Worm (Caenorhabditis elegans) whole organism, L4 larva: ENCODE results near the gene C28D4.18.

Source experiments
- F10B5.3 ChIP-seq: sonication (generic microtip); optimal IDR thresholded peaks from 2 replicates; lab custom pipeline; 2016; ENCODE audit warnings: mild to moderate bottlenecking, missing genetic modification characterization, missing compliant biosample characterization
- F26F4.8 ChIP-seq: fragments of 200-800 bp; sonication (Bioruptor generic); conservative IDR thresholded peaks from 2 replicates; pipeline ENCODE4 v1.3.6; 2022; ENCODE audit warnings: missing genetic modification characterization, missing compliant biosample characterization
- F37D6.2 ChIP-seq: sonication (generic microtip); optimal IDR thresholded peaks from 2 replicates; lab custom pipeline; 2016; ENCODE audit warnings: mild to moderate bottlenecking, missing genetic modification characterization, missing compliant biosample characterization
- F49E8.2 ChIP-seq: sonication (generic microtip); optimal IDR thresholded peaks from 2 replicates; lab custom pipeline; 2016; ENCODE audit warnings: missing compliant biosample characterization, mild to moderate bottlenecking, missing genetic modification characterization, borderline replicate concordance
- R02D3.7 ChIP-seq: fragments of 150-350 bp; sonication (generic microtip); optimal IDR thresholded peaks from 3 replicates; lab custom pipeline; 2014; ENCODE audit warnings: missing biosample characterization, missing genetic modification characterization
- Y75B8A.6 ChIP-seq: fragments of 200-800 bp; sonication (Bioruptor generic); IDR thresholded peaks from 2 replicates; pipeline ENCODE4 v1.3.6; 2022; ENCODE audit warnings: missing genetic modification reagents, missing genetic modification characterization, missing compliant biosample characterization
- ZK546.5 ChIP-seq, 2 experiments: sonication (generic microtip); optimal IDR thresholded peaks; 2 replicates each; lab custom pipeline; 2017; ENCODE audit warnings: missing biosample characterization in 2 of 2, missing genetic modification characterization in 2 of 2
- aha-1 ChIP-seq: fragments of 150-350 bp; peaks from one replicate; lab custom pipeline; 2014; ENCODE audit warnings: missing biosample characterization, missing genetic modification characterization
- arid-1 ChIP-seq: fragments of 200-800 bp; sonication (Bioruptor generic); conservative IDR thresholded peaks from 2 replicates; pipeline ENCODE4 v1.3.6; 2022; ENCODE audit warnings: missing genetic modification reagents, missing genetic modification characterization, missing compliant biosample characterization
- ceh-28 ChIP-seq: fragments of 150-350 bp; optimal IDR thresholded peaks from 2 replicates; lab custom pipeline; 2014; ENCODE audit warnings: missing biosample characterization, missing genetic modification reagents, missing genetic modification characterization
- ceh-44 ChIP-seq: fragments of 200-800 bp; sonication (Bioruptor generic); IDR thresholded peaks from 2 replicates; pipeline ENCODE4 v1.3.6; 2022; ENCODE audit warnings: missing genetic modification reagents, missing genetic modification characterization, missing compliant biosample characterization
- ceh-82 ChIP-seq: sonication (generic microtip); optimal IDR thresholded peaks from 2 replicates; lab custom pipeline; 2017; ENCODE audit warnings: missing biosample characterization, missing genetic modification characterization
- ces-1 ChIP-seq: fragments of 150-350 bp; sonication (generic microtip); optimal IDR thresholded peaks from 4 replicates; lab custom pipeline; 2014; ENCODE audit warnings: missing biosample characterization, missing genetic modification reagents, missing genetic modification characterization
- cey-2 ChIP-seq: sonication (generic microtip); optimal IDR thresholded peaks from 3 replicates; lab custom pipeline; 2017; ENCODE audit warnings: missing genetic modification characterization, mild to moderate bottlenecking, missing compliant biosample characterization, antibody characterized with exemption, borderline replicate concordance; ENCODE audit not compliant: insufficient read depth
- ctbp-1 ChIP-seq: fragments of 200-800 bp; sonication (Bioruptor generic); IDR thresholded peaks from 2 replicates; pipeline ENCODE4 v1.3.6; 2022; ENCODE audit warnings: missing genetic modification reagents, missing genetic modification characterization, missing compliant biosample characterization
- daf-12 ChIP-seq: fragments of 150-350 bp; optimal IDR thresholded peaks from 2 replicates; lab custom pipeline; 2014; ENCODE audit warnings: missing biosample characterization, missing genetic modification reagents, missing genetic modification characterization
- daf-16 ChIP-seq, 3 experiments: sonication (generic microtip); optimal IDR thresholded peaks; 2 replicates each; lab custom pipeline; 2016 to 2017; ENCODE audit warnings: missing genetic modification characterization in 3 of 3, missing genetic modification reagents in 3 of 3, mild to moderate bottlenecking in 2 of 3, missing compliant biosample characterization in 2 of 3, missing biosample characterization in 1 of 3, moderate library complexity in 1 of 3
- dmd-6 ChIP-seq: fragments of 200-800 bp; sonication (Bioruptor generic); IDR thresholded peaks from 2 replicates; pipeline ENCODE4 v1.3.6; 2022; ENCODE audit warnings: missing genetic modification reagents, missing genetic modification characterization, missing compliant biosample characterization
- dmd-8 ChIP-seq: fragments of 200-800 bp; sonication (Bioruptor generic); IDR thresholded peaks from 2 replicates; pipeline ENCODE4 v1.3.6; 2022; ENCODE audit warnings: missing genetic modification characterization, missing compliant biosample characterization
- duxl-1 ChIP-seq: sonication (generic microtip); optimal IDR thresholded peaks from 2 replicates; lab custom pipeline; 2016; ENCODE audit warnings: mild to moderate bottlenecking, missing genetic modification characterization, moderate library complexity, missing compliant biosample characterization; ENCODE audit not compliant: poor library complexity
- dve-1 ChIP-seq: sonication (generic microtip); optimal IDR thresholded peaks from 2 replicates; lab custom pipeline; 2017; ENCODE audit warnings: antibody characterized with exemption, mild to moderate bottlenecking, missing genetic modification characterization, missing compliant biosample characterization; ENCODE audit not compliant: insufficient read depth
- gei-8 ChIP-seq: fragments of 200-800 bp; sonication (Bioruptor generic); optimal IDR thresholded peaks from 2 replicates; lab custom pipeline; 2018; ENCODE audit warnings: mild to moderate bottlenecking, missing genetic modification characterization, missing compliant biosample characterization
- hif-1 ChIP-seq, 2 experiments: sonication (generic microtip); optimal IDR thresholded peaks; 2 replicates each; lab custom pipeline; 2016 to 2017; ENCODE audit warnings: missing compliant biosample characterization in 2 of 2, missing genetic modification characterization in 2 of 2, missing genetic modification reagents in 2 of 2, missing genotype in 2 of 2, mild to moderate bottlenecking in 1 of 2
- hlh-11 ChIP-seq: fragments of 200-800 bp; sonication (Bioruptor generic); optimal IDR thresholded peaks from 2 replicates; lab custom pipeline; 2018; ENCODE audit warnings: mild to moderate bottlenecking, missing genetic modification characterization, missing compliant biosample characterization
- jun-1 ChIP-seq: fragments of 150-350 bp; optimal IDR thresholded peaks from 2 replicates; lab custom pipeline; 2014; ENCODE audit warnings: missing biosample characterization, missing genetic modification reagents, missing genetic modification characterization
- lin-1 ChIP-seq: fragments of 200-800 bp; sonication (Bioruptor generic); IDR thresholded peaks from 2 replicates; pipeline ENCODE4 v1.3.6; 2022; ENCODE audit warnings: missing genetic modification reagents, missing genetic modification characterization, missing compliant biosample characterization
- lin-29 ChIP-seq: fragments of 200-800 bp; sonication (Bioruptor generic); IDR thresholded peaks from 2 replicates; pipeline ENCODE4 v1.3.6; 2022; ENCODE audit warnings: missing genetic modification reagents, missing genetic modification characterization, missing compliant biosample characterization
- madf-5 ChIP-seq, 2 experiments: fragments of 200-800 bp; sonication (Bioruptor generic); IDR thresholded peaks; 2 replicates each; pipeline ENCODE4 v1.3.6; 2022; ENCODE audit warnings: missing compliant biosample characterization in 2 of 2, missing genetic modification characterization in 2 of 2
- mdl-1 ChIP-seq, 2 experiments: fragments of 150-350 bp in 1 of 2; sonication (generic microtip) in 1 of 2; optimal IDR thresholded peaks; 2 replicates each; lab custom pipeline; 2014 to 2017; ENCODE audit warnings: missing biosample characterization in 2 of 2, missing genetic modification characterization in 2 of 2
- mep-1 ChIP-seq: fragments of 150-350 bp; sonication (generic microtip); optimal IDR thresholded peaks from 3 replicates; lab custom pipeline; 2014; ENCODE audit warnings: missing biosample characterization, missing genetic modification characterization
- mxl-2 ChIP-seq: fragments of 200-800 bp; sonication (Bioruptor generic); conservative IDR thresholded peaks from 2 replicates; pipeline ENCODE4 v1.3.6; 2022; ENCODE audit warnings: missing genetic modification reagents, missing genetic modification characterization, missing compliant biosample characterization
- nhr-102 ChIP-seq: sonication (generic microtip); optimal IDR thresholded peaks from 2 replicates; lab custom pipeline; 2016; ENCODE audit warnings: mild to moderate bottlenecking, missing genetic modification characterization, moderate library complexity, missing compliant biosample characterization
- nhr-11 ChIP-seq: fragments of 150-350 bp; optimal IDR thresholded peaks from 2 replicates; lab custom pipeline; 2014; ENCODE audit warnings: missing biosample characterization, missing genetic modification characterization
- nhr-42 ChIP-seq: fragments of 200-800 bp; sonication (Bioruptor generic); IDR thresholded peaks from 2 replicates; pipeline ENCODE4 v1.3.6; 2022; ENCODE audit warnings: missing genetic modification characterization, missing compliant biosample characterization
- php-3 ChIP-seq: fragments of 200-800 bp; sonication (Bioruptor generic); IDR thresholded peaks from 2 replicates; pipeline ENCODE4 v1.3.6; 2022; ENCODE audit warnings: missing genetic modification reagents, missing genetic modification characterization, missing compliant biosample characterization
- pqm-1 ChIP-seq: sonication (generic microtip); optimal IDR thresholded peaks from 2 replicates; lab custom pipeline; 2017; ENCODE audit warnings: missing biosample characterization, missing genetic modification characterization
- sdz-12 ChIP-seq: fragments of 200-800 bp; sonication (Bioruptor generic); optimal IDR thresholded peaks from 2 replicates; lab custom pipeline; 2018; ENCODE audit warnings: mild to moderate bottlenecking, missing genetic modification characterization, missing compliant biosample characterization
- skn-1 ChIP-seq: fragments of 150-350 bp; optimal IDR thresholded peaks from 2 replicates; lab custom pipeline; 2014; ENCODE audit warnings: missing biosample characterization, missing genetic modification characterization
- snpc-1.2 ChIP-seq: fragments of 200-800 bp; sonication (Bioruptor generic); IDR thresholded peaks from 2 replicates; pipeline ENCODE4 v1.3.6; 2022; ENCODE audit warnings: missing genetic modification reagents, missing genetic modification characterization, missing compliant biosample characterization
- tag-97 ChIP-seq: fragments of 200-800 bp; sonication (Bioruptor generic); IDR thresholded peaks from 2 replicates; pipeline ENCODE4 v1.3.6; 2022; ENCODE audit warnings: missing genetic modification characterization, missing compliant biosample characterization
- tra-1 ChIP-seq: fragments of 200-800 bp; sonication (Bioruptor generic); IDR thresholded peaks from 2 replicates; pipeline ENCODE4 v1.3.6; 2022; ENCODE audit warnings: missing genetic modification reagents, missing genetic modification characterization, missing compliant biosample characterization
- unc-130 ChIP-seq: sonication (generic microtip); optimal IDR thresholded peaks from 2 replicates; lab custom pipeline; 2016; ENCODE audit warnings: missing genetic modification reagents, missing genetic modification characterization, missing compliant biosample characterization
- unc-39 ChIP-seq: sonication (generic microtip); optimal IDR thresholded peaks from 2 replicates; lab custom pipeline; 2017; ENCODE audit warnings: missing biosample characterization, missing genetic modification characterization
- zfp-2 ChIP-seq: sonication (generic microtip); optimal IDR thresholded peaks from 2 replicates; lab custom pipeline; 2016; ENCODE audit warnings: mild to moderate bottlenecking, missing genetic modification characterization, missing compliant biosample characterization
- zfp-3 ChIP-seq: fragments of 200-800 bp; sonication (Bioruptor generic); conservative IDR thresholded peaks from 2 replicates; pipeline ENCODE4 v1.3.6; 2022; ENCODE audit warnings: missing genetic modification reagents, missing genetic modification characterization, missing compliant biosample characterization
- zip-2 ChIP-seq: fragments of 150-350 bp; optimal IDR thresholded peaks from 2 replicates; lab custom pipeline; 2014; ENCODE audit warnings: missing biosample characterization, missing genetic modification characterization

The C28D4.18 gene

ce11 chrIV:9676535-9676934, 48.5 kb upstream of the C28D4.18 start (continued):
- peak; percentile 45 for TF ChIP-seq mep-1
- no peak for TF ChIP-seq nhr-11 (tag; lab: Kevin White, UChicago)
- no peak for TF ChIP-seq ctbp-1 (GFP tag; lab: Robert Waterston, UW)
- TF ChIP-seq ceh-44 = no peak
- no peak for TF ChIP-seq ceh-28 (tag; lab: Kevin White, UChicago)
- no peak for TF ChIP-seq aha-1 (tag; lab: Kevin White, UChicago)
- no peak for TF ChIP-seq zfp-2 (tag; lab: Kevin White, UChicago)
- TF ChIP-seq jun-1 (tag; lab: Kevin White, UChicago) = no peak
- no peak for TF ChIP-seq daf-12 (tag; lab: Kevin White, UChicago)
- TF ChIP-seq Y75B8A.6 (GFP tag; lab: Robert Waterston, UW) = no peak

- no peak for TF ChIP-seq duxl-1 (tag; lab: Kevin White, UChicago)
- peak; percentile 69 for TF ChIP-seq tra-1 (GFP tag; lab: Robert Waterston, UW)
- peak in 1 of 2 experiments; percentile 81 for TF ChIP-seq hif-1 (tag; optimal IDR thresholded peaks at IDR 0.05; lab: Kevin White, UChicago)
- TF ChIP-seq nhr-102 (tag; lab: Kevin White, UChicago) = no peak
- no peak for TF ChIP-seq unc-39 (tag; lab: Kevin White, UChicago)
- TF ChIP-seq Y75B8A.6 (GFP tag; lab: Robert Waterston, UW) = no peak
- no peak for TF ChIP-seq F10B5.3 (tag; lab: Kevin White, UChicago)
- peak in 1 of 2 experiments; percentile 46 for TF ChIP-seq daf-16 (GFP tag; optimal IDR thresholded peaks at IDR 0.05; lab: Kevin White, UChicago)
- peak; percentile 76 for TF ChIP-seq daf-16 (tag; optimal IDR thresholded peaks at IDR 0.05; lab: Kevin White, UChicago)
- TF ChIP-seq F37D6.2 (tag; lab: Kevin White, UChicago) = no peak
- TF ChIP-seq nhr-11 (tag; lab: Kevin White, UChicago) = peak; percentile 62
- no peak for TF ChIP-seq R02D3.7 (tag; lab: Kevin White, UChicago)
- no peak for TF ChIP-seq aha-1 (tag; lab: Kevin White, UChicago)
- no peak for TF ChIP-seq sdz-12
- no peak for TF ChIP-seq php-3
- TF ChIP-seq ces-1 = peak; percentile 81
- TF ChIP-seq lin-1 (GFP tag; lab: Robert Waterston, UW) = peak; percentile 39
- peak; percentile 32; the same call in 1 of the 2 replicates for TF ChIP-seq lin-29 (GFP tag; lab: Robert Waterston, UW)
- no peak for TF ChIP-seq snpc-1.2 (GFP tag; lab: Robert Waterston, UW)
- no peak for TF ChIP-seq madf-5 (GFP tag; IDR thresholded peaks at IDR 0.05; lab: Robert Waterston, UW)
- peak; percentile 94 to 99 for TF ChIP-seq mdl-1 (tag; optimal IDR thresholded peaks at IDR 0.05; lab: Kevin White, UChicago)
- no peak for TF ChIP-seq cey-2 (tag; lab: Kevin White, UChicago)
- no peak for TF ChIP-seq zip-2 (tag; lab: Kevin White, UChicago)
- no peak for TF ChIP-seq skn-1 (tag; lab: Kevin White, UChicago)
- TF ChIP-seq dve-1 (tag; lab: Kevin White, UChicago) = peak; percentile 74
- no peak for TF ChIP-seq zfp-2 (tag; lab: Kevin White, UChicago)
- no peak for TF ChIP-seq daf-12 (tag; lab: Kevin White, UChicago)
- no peak for TF ChIP-seq dmd-8 (GFP tag; lab: Robert Waterston, UW)
- TF ChIP-seq hlh-11 (tag; lab: Kevin White, UChicago) = peak; percentile 90
- TF ChIP-seq zfp-3 (GFP tag; lab: Robert Waterston, UW) = no peak
- peak; percentile 73 for TF ChIP-seq mep-1
- TF ChIP-seq gei-8 (GFP tag; lab: Kevin White, UChicago) = no peak
- TF ChIP-seq ctbp-1 (GFP tag; lab: Robert Waterston, UW) = peak; percentile 70; the same call in 1 of the 2 replicates
- 0 out of 2 replicates have a peak, but pooled peaks have one; percentile 9 for TF ChIP-seq mxl-2 (GFP tag; lab: Robert Waterston, UW)
- no peak for TF ChIP-seq tag-97 (GFP tag; lab: Robert Waterston, UW)
- TF ChIP-seq nhr-42 (GFP tag; lab: Robert Waterston, UW) = no peak
- TF ChIP-seq arid-1 (GFP tag; lab: Robert Waterston, UW) = no peak
- TF ChIP-seq dmd-6 (GFP tag; lab: Robert Waterston, UW) = peak; percentile 92
- TF ChIP-seq pqm-1 (tag; lab: Kevin White, UChicago) = peak; percentile 53
- no peak for TF ChIP-seq ZK546.5 (tag; optimal IDR thresholded peaks at IDR 0.05; lab: Kevin White, UChicago)
- no peak for TF ChIP-seq unc-130 (GFP tag; lab: Kevin White, UChicago)
- no peak for TF ChIP-seq ceh-82 (tag; lab: Kevin White, UChicago)
- no peak for TF ChIP-seq F26F4.8 (GFP tag; lab: Robert Waterston, UW)
- TF ChIP-seq F49E8.2 (tag; lab: Kevin White, UChicago) = no peak
These were observed 47.7 kb upstream of the C28D4.18 start for ce11 chrIV:9677226-9677992.
